Fruit fly (Drosophila melanogaster): ENCODE data around the gene CG7888.

CG7888 gene

DNA sequence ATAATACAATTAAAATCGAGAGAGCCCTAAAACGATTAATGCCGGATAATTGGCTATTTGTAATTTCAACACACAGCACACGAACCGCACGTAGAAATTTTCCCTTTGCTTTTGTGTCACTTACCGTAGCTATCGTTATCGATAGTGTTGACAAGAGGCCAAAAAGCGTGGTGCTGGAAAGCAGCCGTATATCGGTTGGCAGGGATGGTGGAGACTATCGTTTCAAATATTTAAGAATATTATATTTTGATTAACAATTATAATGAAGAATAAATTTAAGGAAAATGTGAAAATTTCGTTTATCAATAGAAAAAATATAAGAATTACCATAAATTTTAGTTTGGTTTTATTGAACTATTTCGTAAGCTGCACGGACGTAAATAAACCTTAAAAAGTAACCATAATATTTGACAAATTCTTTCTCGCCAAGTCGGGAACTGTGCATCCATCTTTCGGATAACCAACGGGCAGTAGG is 39.2 kb downstream of the CG7888 start, which contains the start of gene JIL-1:
Gene JIL-1 (minus strand): TSS at position 148 of the 475 bp plus-strand sequence.
- TF ChIP-seq tup (GFP tag; optimal IDR thresholded peaks at IDR 0.05), result peak; percentile 3
- no peak for TF ChIP-seq CG3163 (GFP tag; optimal IDR thresholded peaks at IDR 0.05)
- peak; percentile 4 for TF ChIP-seq CG1792 (GFP tag; optimal IDR thresholded peaks at IDR 0.05)
- peak; percentile 79 for TF ChIP-seq CG7839 (tag; optimal IDR thresholded peaks at IDR 0.05)
- TF ChIP-seq Rfx (GFP tag; IDR thresholded peaks at IDR 0.05), result peak; percentile 94
- no peak for TF ChIP-seq CrebB (tag; optimal IDR thresholded peaks at IDR 0.05)
- TF ChIP-seq Dip3 (GFP tag; optimal IDR thresholded peaks at IDR 0.05), result peak; percentile 48
- TF ChIP-seq CG10979 (tag; optimal IDR thresholded peaks at IDR 0.05), result peak; percentile 34
- peak; percentile 82 for TF ChIP-seq HLH4C (GFP tag; IDR thresholded peaks at IDR 0.05; ENCODE audit: partially characterized antibody)
- no peak for TF ChIP-seq dimm (GFP tag; IDR thresholded peaks at IDR 0.05)
- peak; percentile 85 for TF ChIP-seq Dll (GFP tag; IDR thresholded peaks at IDR 0.05; ENCODE audit: partially characterized antibody)
- TF ChIP-seq pho (GFP tag; optimal IDR thresholded peaks at IDR 0.05), result peak; percentile 55
- TF ChIP-seq CG7987 (GFP tag; optimal IDR thresholded peaks at IDR 0.05), result peak; percentile 2
- no peak for TF ChIP-seq ab (GFP tag; optimal IDR thresholded peaks at IDR 0.05)
- no peak for TF ChIP-seq twi (tag; optimal IDR thresholded peaks at IDR 0.05)
- no peak for TF ChIP-seq cg (GFP tag; optimal IDR thresholded peaks at IDR 0.05)
- TF ChIP-seq CG43689 (GFP tag; IDR thresholded peaks at IDR 0.05), result 0 out of 2 replicates have a peak, but pooled peaks have one; percentile 31
- peak; percentile 63 for TF ChIP-seq Mad (GFP tag; optimal IDR thresholded peaks at IDR 0.05)
- no peak for TF ChIP-seq Hand (GFP tag; optimal IDR thresholded peaks at IDR 0.05)
- peak; percentile 8 for TF ChIP-seq emc (GFP tag; optimal IDR thresholded peaks at IDR 0.05)
- TF ChIP-seq usp (GFP tag; optimal IDR thresholded peaks at IDR 0.05), result no peak
- no peak for TF ChIP-seq pros (GFP tag; optimal IDR thresholded peaks at IDR 0.05)
- peak; percentile 71; the same call in 2 of the 3 replicates for TF ChIP-seq C15 (GFP tag; IDR thresholded peaks at IDR 0.05)
- peak; percentile 67; the same call in 2 of the 4 replicates for TF ChIP-seq chinmo (GFP tag; IDR thresholded peaks at IDR 0.05; ENCODE audit: partially characterized antibody)
- TF ChIP-seq ara (GFP tag; IDR thresholded peaks at IDR 0.05), result peak; percentile 68; the same call in 1 of the 2 replicates
- TF ChIP-seq CG2678 (tag; optimal IDR thresholded peaks at IDR 0.05), result peak; percentile 56
- peak; percentile 92 for TF ChIP-seq Bgb (GFP tag; IDR thresholded peaks at IDR 0.05; ENCODE audit: partially characterized antibody)
- TF ChIP-seq Adf1 (GFP tag; IDR thresholded peaks at IDR 0.05), result peak; percentile 55; the same call in 1 of the 2 replicates
- TF ChIP-seq CG18476 (GFP tag; optimal IDR thresholded peaks at IDR 0.05), result peak; percentile 60
- peak; percentile 83 for TF ChIP-seq CG34224 (GFP tag; IDR thresholded peaks at IDR 0.05; ENCODE audit: partially characterized antibody)
- peak; percentile 63 for TF ChIP-seq CG2889 (GFP tag; IDR thresholded peaks at IDR 0.05)
- TF ChIP-seq wek (GFP tag; optimal IDR thresholded peaks at IDR 0.05), result no peak
- no peak for TF ChIP-seq D19B (GFP tag; optimal IDR thresholded peaks at IDR 0.05)
- no peak for TF ChIP-seq CG17186 (GFP tag; optimal IDR thresholded peaks at IDR 0.05)
- TF ChIP-seq unpg (GFP tag; optimal IDR thresholded peaks at IDR 0.05), result peak; percentile 30
- peak; percentile 18 for TF ChIP-seq Bteb2 (GFP tag; optimal IDR thresholded peaks at IDR 0.05)
- TF ChIP-seq Opbp (GFP tag; IDR thresholded peaks at IDR 0.05; ENCODE audit: partially characterized antibody), result peak; percentile 93
- TF ChIP-seq trh (GFP tag; optimal IDR thresholded peaks at IDR 0.05), result peak; percentile 8
- TF ChIP-seq sc (optimal IDR thresholded peaks at IDR 0.05), result no peak
- TF ChIP-seq sc (GFP tag; optimal IDR thresholded peaks at IDR 0.05), result no peak
- peak; percentile 31 for TF ChIP-seq Antp (GFP tag; optimal IDR thresholded peaks at IDR 0.05)
- TF ChIP-seq maf-S (GFP tag; optimal IDR thresholded peaks at IDR 0.05), result no peak
- TF ChIP-seq repo (GFP tag; optimal IDR thresholded peaks at IDR 0.05), result peak; percentile 19
- peak; percentile 2 to 20 for TF ChIP-seq chif (GFP tag; optimal IDR thresholded peaks at IDR 0.05)
- peak; percentile 86 for TF ChIP-seq B-H2 (GFP tag; optimal IDR thresholded peaks at IDR 0.05)
- peak; percentile 15 for TF ChIP-seq Bdp1 (GFP tag; optimal IDR thresholded peaks at IDR 0.05)
- TF ChIP-seq gce (GFP tag; IDR thresholded peaks at IDR 0.05), result no peak
- TF ChIP-seq Sox102F (GFP tag; optimal IDR thresholded peaks at IDR 0.05), result peak; percentile 42
- TF ChIP-seq CG12942 (GFP tag; optimal IDR thresholded peaks at IDR 0.05), result peak; percentile 60
- TF ChIP-seq trem (tag; optimal IDR thresholded peaks at IDR 0.05), result peak; percentile 8

Data from whole organism, embryonic.